Worm (Caenorhabditis elegans) whole organism, L2 larva: ENCODE data around the gene F47G9.6.

ENCODE experiments used
- C34F6.9 ChIP-seq: fragments of 150-350 bp; optimal IDR thresholded peaks from 2 replicates; lab custom pipeline; 2014; ENCODE audit warnings: missing biosample characterization, missing genetic modification characterization
- ZK546.5 ChIP-seq: sonication (generic microtip); optimal IDR thresholded peaks from 2 replicates; lab custom pipeline; 2017; ENCODE audit warnings: missing biosample characterization, missing genetic modification characterization
- nhr-10 ChIP-seq: sonication (generic microtip); optimal IDR thresholded peaks from 2 replicates; lab custom pipeline; 2017; ENCODE audit warnings: missing biosample characterization, missing genetic modification characterization
- nhr-12 ChIP-seq: fragments of 150-350 bp; optimal IDR thresholded peaks from 2 replicates; lab custom pipeline; 2014; ENCODE audit warnings: missing biosample characterization, missing genetic modification characterization

DNA sequence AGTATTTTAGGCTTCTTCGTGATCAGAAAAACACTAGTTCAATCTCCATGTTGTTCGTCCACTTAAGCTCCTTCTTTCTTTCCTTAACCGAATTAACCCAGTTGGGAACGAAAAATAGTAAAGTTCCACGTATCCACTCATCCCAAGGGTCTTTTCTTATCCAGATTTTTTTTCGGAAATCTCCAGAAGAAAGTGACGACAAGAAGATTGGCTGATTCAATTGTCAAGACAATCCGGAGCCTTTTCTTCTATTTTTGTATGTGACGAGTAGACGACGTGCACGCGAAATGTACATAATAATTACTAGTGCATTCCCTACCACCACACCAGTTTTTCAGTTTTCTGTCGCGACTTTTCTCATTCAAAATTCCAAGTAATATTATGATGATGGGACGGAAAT is 22.1 kb downstream of the F47G9.6 start:
- no peak for TF ChIP-seq C34F6.9 (tag; lab: Kevin White, UChicago)
- TF ChIP-seq ZK546.5 (tag; lab: Kevin White, UChicago), result no peak
- TF ChIP-seq nhr-12 (tag; lab: Kevin White, UChicago), result no peak
- no peak for TF ChIP-seq nhr-10
